Worm (Caenorhabditis elegans): Measurements from ENCODE around the gene C43F9.5.
A peak's percentile ranks its signal among the peaks of the same experiment; 100 is the strongest.

C43F9.5 gene

ce11 chrIV:10567822-10568221 is 22.7 kb downstream of the C43F9.5 start:
- TF ChIP-seq Y55F3AM.14 (GFP tag; optimal IDR thresholded peaks at IDR 0.05) = no peak
- TF ChIP-seq sem-4 (tag; optimal IDR thresholded peaks at IDR 0.05) = no peak
- TF ChIP-seq nhr-77 (tag; optimal IDR thresholded peaks at IDR 0.05) = no peak
- TF ChIP-seq gmeb-1 (tag; optimal IDR thresholded peaks at IDR 0.05) = no peak
- no peak for TF ChIP-seq mab-5 (tag; optimal IDR thresholded peaks at IDR 0.05)
- no peak for TF ChIP-seq sma-3 (GFP tag; optimal IDR thresholded peaks at IDR 0.05)
- no peak for TF ChIP-seq ama-1 (optimal IDR thresholded peaks at IDR 0.05)
- no peak for TF ChIP-seq alr-1 (tag; optimal IDR thresholded peaks at IDR 0.05)
- no peak for TF ChIP-seq mdl-1 (tag; optimal IDR thresholded peaks at IDR 0.05)
- no peak for TF ChIP-seq unc-62 (GFP tag; optimal IDR thresholded peaks at IDR 0.05)
- no peak for TF ChIP-seq blmp-1 (tag; optimal IDR thresholded peaks at IDR 0.05; ENCODE audit: insufficient read depth)
- TF ChIP-seq C34F6.9 (tag; optimal IDR thresholded peaks at IDR 0.05) = no peak
- TF ChIP-seq ztf-11 (tag; optimal IDR thresholded peaks at IDR 0.05) = no peak
- no peak for TF ChIP-seq ceh-82 (tag; optimal IDR thresholded peaks at IDR 0.05)
- no peak for TF ChIP-seq lin-13 (GFP tag; optimal IDR thresholded peaks at IDR 0.05)
- no peak for TF ChIP-seq ztf-1 (GFP tag; conservative IDR thresholded peaks at IDR 0.05)

ce11 chrIV:10565282-10565681 is 25.3 kb downstream of the C43F9.5 start:
- TF ChIP-seq nhr-11 (tag; optimal IDR thresholded peaks at IDR 0.05) (no peak), fos-1 (tag; optimal IDR thresholded peaks at IDR 0.05) (no peak), ama-1 (optimal IDR thresholded peaks at IDR 0.05) (no peak), unc-62 (GFP tag; optimal IDR thresholded peaks at IDR 0.05) (no peak)

- TF ChIP-seq nhr-21 (tag; optimal IDR thresholded peaks at IDR 0.05) (no peak), nhr-12 (tag; optimal IDR thresholded peaks at IDR 0.05) (no peak), sem-4 (tag; optimal IDR thresholded peaks at IDR 0.05) (no peak), ZK546.5 (tag; optimal IDR thresholded peaks at IDR 0.05) (no peak), nhr-10 (tag; optimal IDR thresholded peaks at IDR 0.05) (no peak)
Observed at ce11 chrIV:10564613-10565012, 25.9 kb downstream of the C43F9.5 start.

- TF ChIP-seq unc-62 (GFP tag; optimal IDR thresholded peaks at IDR 0.05) (no peak), nhr-77 (tag; optimal IDR thresholded peaks at IDR 0.05) (no peak), ama-1 (optimal IDR thresholded peaks at IDR 0.05) (no peak), nhr-129 (tag; optimal IDR thresholded peaks at IDR 0.05) (no peak), unc-55 (GFP tag; optimal IDR thresholded peaks at IDR 0.05) (peak; percentile 5), nhr-21 (tag; optimal IDR thresholded peaks at IDR 0.05) (no peak)
Observed at ce11 chrIV:10561605-10562004, 28.9 kb downstream of the C43F9.5 start, which contains the start of gene him-8. Gene him-8, plus strand, starts transcription at chrIV:10561905.

- TF ChIP-seq sem-4 (tag; optimal IDR thresholded peaks at IDR 0.05) (no peak), fos-1 (tag; optimal IDR thresholded peaks at IDR 0.05) (no peak), nhr-6 (tag; optimal IDR thresholded peaks at IDR 0.05) (no peak), peb-1 (tag; optimal IDR thresholded peaks at IDR 0.05) (no peak), R02D3.7 (tag; optimal IDR thresholded peaks at IDR 0.05) (no peak), ZK546.5 (tag; optimal IDR thresholded peaks at IDR 0.05) (no peak), elt-3 (tag; optimal IDR thresholded peaks at IDR 0.05) (no peak), unc-39 (tag; optimal IDR thresholded peaks at IDR 0.05) (no peak), unc-62 (GFP tag; optimal IDR thresholded peaks at IDR 0.05) (no peak), lin-11 (tag; optimal IDR thresholded peaks at IDR 0.05) (no peak), nhr-25 (tag; optimal IDR thresholded peaks at IDR 0.05) (no peak), nhr-23 (tag; optimal IDR thresholded peaks at IDR 0.05) (no peak), nhr-77 (tag; optimal IDR thresholded peaks at IDR 0.05) (no peak), C34F6.9 (tag; optimal IDR thresholded peaks at IDR 0.05) (no peak), Y55F3AM.14 (GFP tag; optimal IDR thresholded peaks at IDR 0.05) (no peak), nhr-10 (tag; optimal IDR thresholded peaks at IDR 0.05) (no peak), nhr-237 (tag; optimal IDR thresholded peaks at IDR 0.05) (no peak), mbf-1 (tag; optimal IDR thresholded peaks at IDR 0.05) (no peak)
Observed at ce11 chrIV:10558415-10558814, 32.1 kb downstream of the C43F9.5 start, which contains the start of gene zim-3. Gene zim-3, plus strand, starts transcription at chrIV:10558715.

- TF ChIP-seq unc-39 (tag; optimal IDR thresholded peaks at IDR 0.05) (no peak), elt-3 (tag; optimal IDR thresholded peaks at IDR 0.05) (no peak), ceh-82 (tag; optimal IDR thresholded peaks at IDR 0.05) (no peak), sma-9 (GFP tag; optimal IDR thresholded peaks at IDR 0.05) (no peak), sma-9 (tag; optimal IDR thresholded peaks at IDR 0.05) (no peak), elt-1 (tag; optimal IDR thresholded peaks at IDR 0.05) (no peak), sem-4 (tag; optimal IDR thresholded peaks at IDR 0.05) (no peak)
Observed at ce11 chrIV:10554947-10555346, 35.6 kb downstream of the C43F9.5 start, which contains the start of gene zim-2. Gene zim-2, plus strand, starts transcription at chrIV:10555247.

All from whole organism, L2 larva.